Worm (Caenorhabditis elegans) whole organism, L3 larva: ENCODE measurements around the gene F43C11.4.

Experiments used
- R02D3.7 ChIP-seq: fragments of 150-350 bp; optimal IDR thresholded peaks from 2 replicates; lab custom pipeline; 2014; ENCODE audit warnings: missing biosample characterization, missing genetic modification characterization
- aly-2 ChIP-seq: fragments of 150-350 bp; optimal IDR thresholded peaks from 2 replicates; lab custom pipeline; 2014; ENCODE audit warnings: missing biosample characterization, missing genetic modification characterization
- ama-1 ChIP-seq: fragments of 150-350 bp; optimal IDR thresholded peaks from 2 replicates; lab custom pipeline; 2018
- ceh-16 ChIP-seq: sonication (generic microtip); optimal IDR thresholded peaks from 2 replicates; lab custom pipeline; 2017; ENCODE audit warnings: missing biosample characterization, missing genetic modification characterization
- ceh-9 ChIP-seq: sonication (generic microtip); optimal IDR thresholded peaks from 2 replicates; lab custom pipeline; 2018; ENCODE audit warnings: missing biosample characterization, missing genetic modification characterization
- elt-2 ChIP-seq: sonication (generic microtip); optimal IDR thresholded peaks from 2 replicates; lab custom pipeline; 2016; ENCODE audit warnings: missing genetic modification reagents, mild to moderate bottlenecking, missing genetic modification characterization, missing compliant biosample characterization
- elt-3 ChIP-seq, 3 experiments: fragments of 150-350 bp in 1 of 3; sonication (generic microtip) in 2 of 3; optimal IDR thresholded peaks; 2 replicates in 2 of 3; 4 replicates in 1 of 3; lab custom pipeline; 2014 to 2017; ENCODE audit warnings: missing biosample characterization in 3 of 3, missing genetic modification characterization in 3 of 3
- fos-1 ChIP-seq: fragments of 150-350 bp; optimal IDR thresholded peaks from 2 replicates; lab custom pipeline; 2014; ENCODE audit warnings: missing biosample characterization, missing genetic modification characterization
- jun-1 ChIP-seq: fragments of 150-350 bp; optimal IDR thresholded peaks from 2 replicates; lab custom pipeline; 2014; ENCODE audit warnings: missing biosample characterization, missing genetic modification reagents, missing genetic modification characterization
- lin-15B ChIP-seq: fragments of 150-350 bp; optimal IDR thresholded peaks from 2 replicates; lab custom pipeline; 2014; ENCODE audit warnings: missing biosample characterization, missing genetic modification characterization
- mdl-1 ChIP-seq: fragments of 150-350 bp; optimal IDR thresholded peaks from 2 replicates; lab custom pipeline; 2014; ENCODE audit warnings: missing biosample characterization, missing genetic modification characterization
- nhr-11 ChIP-seq: fragments of 150-350 bp; optimal IDR thresholded peaks from 2 replicates; lab custom pipeline; 2014; ENCODE audit warnings: missing biosample characterization, missing genetic modification characterization
- nhr-12 ChIP-seq: fragments of 150-350 bp; optimal IDR thresholded peaks from 2 replicates; lab custom pipeline; 2014; ENCODE audit warnings: missing biosample characterization, missing genetic modification characterization
- nhr-23 ChIP-seq: fragments of 150-350 bp; optimal IDR thresholded peaks from 2 replicates; lab custom pipeline; 2014; ENCODE audit warnings: missing biosample characterization, missing genetic modification reagents, missing genetic modification characterization
- nhr-237 ChIP-seq: fragments of 150-350 bp; optimal IDR thresholded peaks from 2 replicates; lab custom pipeline; 2014; ENCODE audit warnings: missing biosample characterization, missing genetic modification characterization
- nhr-25 ChIP-seq: sonication (generic microtip); optimal IDR thresholded peaks from 2 replicates; lab custom pipeline; 2017; ENCODE audit warnings: missing biosample characterization, missing genetic modification characterization
- nhr-67 ChIP-seq: fragments of 150-350 bp; optimal IDR thresholded peaks from 2 replicates; lab custom pipeline; 2014; ENCODE audit warnings: missing biosample characterization, missing genetic modification characterization
- nhr-77 ChIP-seq: fragments of 150-350 bp; optimal IDR thresholded peaks from 2 replicates; lab custom pipeline; 2014; ENCODE audit warnings: missing biosample characterization, missing genetic modification characterization
- skn-1 ChIP-seq: fragments of 150-350 bp; optimal IDR thresholded peaks from 2 replicates; lab custom pipeline; 2014; ENCODE audit warnings: missing biosample characterization, missing genetic modification characterization

Gene F43C11.4

ce11 chrII:2398884-2399283, 52.1 kb downstream of the F43C11.4 start, which contains the start of gene F16G10.14:
Gene F16G10.14 (minus strand): TSS chrII:2398984.
- TF ChIP-seq skn-1 (no peak), elt-2 (tag; lab: Kevin White, UChicago) (no peak), lin-15B (tag; lab: Kevin White, UChicago) (no peak), ama-1 (lab: Kevin White, UChicago) (no peak), ceh-16 (tag; lab: Kevin White, UChicago) (no peak), nhr-237 (tag; lab: Kevin White, UChicago) (no peak), jun-1 (no peak), mdl-1 (no peak), nhr-67 (no peak), nhr-23 (no peak), ceh-9 (tag; lab: Kevin White, UChicago) (no peak), elt-3 (tag; optimal IDR thresholded peaks at IDR 0.05; lab: Kevin White, UChicago) (no peak), nhr-25 (tag; lab: Kevin White, UChicago) (no peak), aly-2 (tag; lab: Kevin White, UChicago) (no peak), nhr-77 (tag; lab: Kevin White, UChicago) (no peak), fos-1 (tag; lab: Kevin White, UChicago) (no peak), nhr-12 (no peak), R02D3.7 (tag; lab: Kevin White, UChicago) (no peak), nhr-11 (tag; lab: Kevin White, UChicago) (no peak)
- TF ChIP-seq, all 47 proteins: peak for 0
